Fruit fly (Drosophila melanogaster): ENCODE measurements around the gene dysc.

dm6 chr3L:13863365-13863775 lies 39.7 kb downstream of the dysc start:
- no peak for TF ChIP-seq CG34367 (tag; optimal IDR thresholded peaks at IDR 0.05)
- TF ChIP-seq CG32121 (GFP tag; IDR thresholded peaks at IDR 0.05) = no peak
- no peak for TF ChIP-seq fd96Ca (GFP tag; IDR thresholded peaks at IDR 0.05)
- no peak for TF ChIP-seq rn (GFP tag; IDR thresholded peaks at IDR 0.05)

Measured in whole organism, pupa.